Worm (Caenorhabditis elegans) whole organism, early embryonic: ENCODE results near the gene dex-1.

Source experiments
- B0310.2 ChIP-seq: sonication (generic microtip); optimal IDR thresholded peaks from 2 replicates; lab custom pipeline; 2016; ENCODE audit warnings: mild to moderate bottlenecking, missing genetic modification characterization, missing compliant biosample characterization
- F13C5.2 ChIP-seq: sonication (generic microtip); optimal IDR thresholded peaks from 2 replicates; lab custom pipeline; 2017; ENCODE audit warnings: mild to moderate bottlenecking, missing genetic modification characterization, inconsistent platforms, missing compliant biosample characterization
- aly-1 ChIP-seq: sonication (generic microtip); optimal IDR thresholded peaks from 2 replicates; lab custom pipeline; 2016; ENCODE audit warnings: missing genetic modification characterization, missing compliant biosample characterization
- ama-1 ChIP-seq: fragments of 150-350 bp; optimal IDR thresholded peaks from 2 replicates; lab custom pipeline; 2014
- ceh-13 ChIP-seq: fragments of 200-800 bp; sonication (Bioruptor generic); optimal IDR thresholded peaks from 2 replicates; lab custom pipeline; 2018; ENCODE audit warnings: mild to moderate bottlenecking, missing genetic modification characterization, missing compliant biosample characterization
- ceh-36 ChIP-seq: sonication (generic microtip); optimal IDR thresholded peaks from 2 replicates; lab custom pipeline; 2016; ENCODE audit warnings: missing genetic modification characterization, inconsistent platforms, missing compliant biosample characterization
- ets-7 ChIP-seq: sonication (generic microtip); optimal IDR thresholded peaks from 2 replicates; lab custom pipeline; 2016; ENCODE audit warnings: missing genotype, missing genetic modification characterization, missing compliant biosample characterization
- flt-1 ChIP-seq: fragments of 200-800 bp; sonication (Bioruptor generic); IDR thresholded peaks from 2 replicates; pipeline ENCODE4 v1.3.6; 2022; ENCODE audit warnings: missing genetic modification characterization, missing compliant biosample characterization
- hmbx-1 ChIP-seq: sonication (generic microtip); optimal IDR thresholded peaks from 2 replicates; lab custom pipeline; 2016; ENCODE audit warnings: mild to moderate bottlenecking, missing genetic modification characterization, missing compliant biosample characterization
- hmg-4 ChIP-seq: fragments of 200-800 bp; sonication (Bioruptor generic); optimal IDR thresholded peaks from 2 replicates; lab custom pipeline; 2018; ENCODE audit warnings: mild to moderate bottlenecking, missing genetic modification characterization, missing compliant biosample characterization
- hnd-1 ChIP-seq: sonication (generic microtip); optimal IDR thresholded peaks from 2 replicates; lab custom pipeline; 2016; ENCODE audit warnings: missing genetic modification characterization, missing compliant biosample characterization
- pes-1 ChIP-seq: fragments of 200-800 bp; sonication (Bioruptor generic); IDR thresholded peaks from 2 replicates; pipeline ENCODE4 v1.3.6; 2022; ENCODE audit warnings: missing genetic modification reagents, missing genetic modification characterization, missing compliant biosample characterization
- scrt-1 ChIP-seq: fragments of 200-800 bp; sonication (Bioruptor generic); IDR thresholded peaks from 2 replicates; pipeline ENCODE4 v1.3.6; 2022; ENCODE audit warnings: missing genetic modification characterization, missing compliant biosample characterization
- sea-1 ChIP-seq: fragments of 200-800 bp; sonication (Bioruptor generic); conservative IDR thresholded peaks from 2 replicates; pipeline ENCODE4 v1.3.6; 2022; ENCODE audit warnings: missing genetic modification characterization, missing compliant biosample characterization
- tbx-11 ChIP-seq: fragments of 200-800 bp; sonication (Bioruptor generic); IDR thresholded peaks from 2 replicates; pipeline ENCODE4 v1.3.6; 2022; ENCODE audit warnings: missing genetic modification characterization, missing compliant biosample characterization
- tbx-37 ChIP-seq: fragments of 200-800 bp; sonication (Bioruptor generic); conservative IDR thresholded peaks from 2 replicates; pipeline ENCODE4 v1.3.6; 2022; ENCODE audit warnings: missing genetic modification reagents, missing genetic modification characterization, missing compliant biosample characterization
- tra-4 ChIP-seq: sonication (generic microtip); optimal IDR thresholded peaks from 2 replicates; lab custom pipeline; 2017; ENCODE audit warnings: missing genetic modification characterization, missing compliant biosample characterization

Gene dex-1

DNA sequence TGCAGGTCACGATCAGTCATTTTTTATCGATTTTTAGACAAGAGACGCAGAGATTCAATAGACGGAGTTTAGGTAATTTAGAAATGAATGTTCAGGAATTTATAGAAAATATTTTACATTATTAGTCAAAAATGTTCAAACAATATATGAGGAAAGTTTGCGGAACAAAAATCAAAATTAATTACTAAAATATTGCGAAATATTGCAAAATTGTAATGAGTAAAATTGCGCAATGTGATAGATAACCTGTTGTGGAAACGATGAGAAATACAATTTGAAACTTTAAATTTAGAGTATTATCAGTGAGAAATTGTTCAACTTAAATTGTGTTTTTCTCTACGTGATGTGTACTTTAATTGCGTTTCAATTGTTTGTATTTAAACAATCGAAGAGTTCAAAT is 55.1 kb downstream of the dex-1 start, which contains the start of gene F56D2.5:
F56D2.5 (minus strand) TSS at position 371 of the 400 bp plus-strand sequence.
- TF ChIP-seq ama-1 (lab: Kevin White, UChicago): no peak
- TF ChIP-seq ceh-36: no peak
- no peak for TF ChIP-seq scrt-1 (GFP tag; lab: Robert Waterston, UW)
- no peak for TF ChIP-seq F13C5.2
- no peak for TF ChIP-seq hmg-4 (GFP tag; lab: Kevin White, UChicago)
- no peak for TF ChIP-seq pes-1 (GFP tag; lab: Robert Waterston, UW)

DNA sequence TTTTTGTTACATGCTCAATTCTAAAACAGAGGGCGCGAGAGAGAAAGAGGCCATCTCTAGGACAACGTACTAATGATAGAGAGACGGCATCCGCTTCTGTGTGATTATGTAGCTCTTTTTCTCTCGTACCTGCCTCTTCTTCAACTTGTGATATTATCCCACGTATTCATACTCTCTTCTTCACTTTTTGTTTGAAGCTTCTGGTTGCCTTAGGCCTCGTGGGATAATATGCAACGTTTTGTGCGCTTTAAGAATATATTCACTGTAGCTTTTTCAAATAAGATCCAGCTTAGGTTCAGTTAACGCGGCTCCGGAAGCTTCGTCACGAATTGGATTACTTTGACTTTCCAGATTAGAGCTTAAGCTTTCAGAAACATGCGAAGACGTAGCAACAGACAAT is 56.9 kb downstream of the dex-1 start, which contains the start of the genes F56D2.8 and uev-2:
F56D2.8 (minus strand) TSS at position 101 of the 400 bp plus-strand sequence.
uev-2 (plus strand) TSS at position 360 of the 400 bp plus-strand sequence.
- no peak for TF ChIP-seq ceh-13 (GFP tag; lab: Kevin White, UChicago)
- no peak for TF ChIP-seq ama-1 (lab: Kevin White, UChicago)
- no peak for TF ChIP-seq ets-7 (tag; lab: Kevin White, UChicago)
- no peak for TF ChIP-seq hnd-1 (tag; lab: Kevin White, UChicago)
- TF ChIP-seq F13C5.2: no peak
- TF ChIP-seq B0310.2: no peak

- TF ChIP-seq pes-1 (GFP tag; lab: Robert Waterston, UW): no peak
- TF ChIP-seq sea-1 (GFP tag; lab: Robert Waterston, UW): no peak
- no peak for TF ChIP-seq ama-1 (lab: Kevin White, UChicago)
- no peak for TF ChIP-seq scrt-1 (GFP tag; lab: Robert Waterston, UW)
- no peak for TF ChIP-seq F13C5.2
- TF ChIP-seq ceh-36: no peak
- TF ChIP-seq aly-1 (tag; lab: Kevin White, UChicago): no peak
- no peak for TF ChIP-seq hnd-1 (tag; lab: Kevin White, UChicago)
- no peak for TF ChIP-seq hmg-4 (GFP tag; lab: Kevin White, UChicago)
- no peak for TF ChIP-seq tbx-11 (GFP tag; lab: Robert Waterston, UW)
- TF ChIP-seq ets-7 (tag; lab: Kevin White, UChicago): no peak
- TF ChIP-seq tbx-37: no peak
- TF ChIP-seq B0310.2: no peak
- no peak for TF ChIP-seq flt-1 (GFP tag; lab: Robert Waterston, UW)
- no peak for TF ChIP-seq ceh-13 (GFP tag; lab: Kevin White, UChicago)
- no peak for TF ChIP-seq tra-4 (tag; lab: Kevin White, UChicago)
- no peak for TF ChIP-seq hmbx-1 (tag; lab: Kevin White, UChicago)
These were observed 58.7 kb downstream of the dex-1 start, which contains the start of gene F56D2.3 for ce11 chrIII:5584647-5585046. TSS of gene F56D2.3 (plus strand) at chrIII:5584947.
